Worm (Caenorhabditis elegans): Measurements from ENCODE around the gene str-243.

- TF ChIP-seq ztf-23 (GFP tag; IDR thresholded peaks at IDR 0.05): no peak
- no peak for TF ChIP-seq ref-1 (GFP tag; conservative IDR thresholded peaks at IDR 0.05)
- no peak for TF ChIP-seq tab-1 (GFP tag; IDR thresholded peaks at IDR 0.05)
- no peak for TF ChIP-seq klf-2 (GFP tag; conservative IDR thresholded peaks at IDR 0.05)
Observed at ce11 chrV:1536979-1537378, 14.4 kb downstream of the str-243 start, which contains the start of gene K02H11.9.

All from whole organism, midembryonic.